Fruit fly (Drosophila melanogaster) whole organism, embryonic: ENCODE results near the gene CG8236.

Source experiments
- Adf1 ChIP-seq: fragments of 200-800 bp; sonication (Bioruptor generic); IDR thresholded peaks from 2 replicates; pipeline ENCODE4 v1.3.6; 2022; ENCODE audit warnings: missing biosample characterization, missing genetic modification characterization
- CG11696 ChIP-seq: fragments of 200-800 bp; sonication (Bioruptor generic); IDR thresholded peaks from 2 replicates; pipeline ENCODE4 v1.3.6; 2022; ENCODE audit warnings: missing biosample characterization, missing genetic modification characterization
- CG12391 ChIP-seq: fragments of 200-800 bp; sonication (Bioruptor generic); optimal IDR thresholded peaks from 3 replicates; lab custom pipeline; 2018; ENCODE audit warnings: missing biosample characterization, mild to moderate bottlenecking, missing genetic modification characterization, moderate library complexity
- CG15073 ChIP-seq: fragments of 200-800 bp; sonication (Bioruptor generic); optimal IDR thresholded peaks from 2 replicates; lab custom pipeline; 2016; ENCODE audit warnings: missing biosample characterization, missing genetic modification characterization
- CG15269 ChIP-seq: fragments of 200-800 bp; sonication (Bioruptor generic); optimal IDR thresholded peaks from 2 replicates; lab custom pipeline; 2018; ENCODE audit warnings: missing biosample characterization, mild to moderate bottlenecking, missing genetic modification characterization, moderate library complexity
- CG17186 ChIP-seq: fragments of 200-800 bp; sonication (Bioruptor generic); optimal IDR thresholded peaks from 3 replicates; lab custom pipeline; 2017; ENCODE audit warnings: missing biosample characterization, missing genetic modification reagents, missing genetic modification characterization
- CG1832 ChIP-seq: fragments of 200-800 bp; sonication (Bioruptor generic); optimal IDR thresholded peaks from 2 replicates; lab custom pipeline; 2017; ENCODE audit warnings: missing biosample characterization, mild to moderate bottlenecking, missing genetic modification characterization, inconsistent platforms
- CG2116 ChIP-seq: fragments of 200-800 bp; sonication (Bioruptor generic); optimal IDR thresholded peaks from 3 replicates; lab custom pipeline; 2018; ENCODE audit warnings: missing biosample characterization, mild to moderate bottlenecking, missing genetic modification characterization
- CG2712 ChIP-seq: fragments of 200-800 bp; optimal IDR thresholded peaks from 3 replicates; lab custom pipeline; 2019; ENCODE audit warnings: missing biosample characterization, mild to moderate bottlenecking, missing genetic modification characterization, moderate library complexity
- CG31441 ChIP-seq: fragments of 200-800 bp; sonication (Bioruptor generic); IDR thresholded peaks from 2 replicates; pipeline ENCODE4 v1.3.6; 2022; ENCODE audit warnings: missing biosample characterization, missing genetic modification characterization
- CG3163 ChIP-seq: fragments of 200-800 bp; sonication (Bioruptor generic); optimal IDR thresholded peaks from 3 replicates; lab custom pipeline; 2016; ENCODE audit warnings: missing biosample characterization, missing genetic modification characterization
- CG6175 ChIP-seq: fragments of 200-800 bp; sonication (Bioruptor generic); IDR thresholded peaks from 3 replicates; pipeline ENCODE4 v1.3.6; 2022; ENCODE audit warnings: missing biosample characterization, missing genetic modification characterization
- CG6791 ChIP-seq: fragments of 200-800 bp; sonication (Bioruptor generic); IDR thresholded peaks from 3 replicates; pipeline ENCODE4 v1.3.6; 2022; ENCODE audit warnings: missing biosample characterization, missing genetic modification characterization; ENCODE audit not compliant: partially characterized antibody
- CG6813 ChIP-seq: fragments of 200-800 bp; sonication (Bioruptor generic); optimal IDR thresholded peaks from 2 replicates; lab custom pipeline; 2017; ENCODE audit warnings: missing biosample characterization, missing genetic modification characterization, mild to moderate bottlenecking, moderate library complexity, missing genetic modification reagents
- CG7357 ChIP-seq: fragments of 200-800 bp; sonication (Bioruptor generic); IDR thresholded peaks from 3 replicates; pipeline ENCODE4 v1.3.6; 2022; ENCODE audit warnings: missing biosample characterization, missing genetic modification characterization
- CG7839 ChIP-seq: fragments of 200-800 bp; sonication (Bioruptor generic); optimal IDR thresholded peaks from 3 replicates; lab custom pipeline; 2018; ENCODE audit warnings: missing biosample characterization, mild to moderate bottlenecking, missing genetic modification characterization, moderate library complexity
- CG7963 ChIP-seq: fragments of 200-800 bp; sonication (Bioruptor generic); IDR thresholded peaks from 3 replicates; pipeline ENCODE4 v1.3.6; 2022; ENCODE audit warnings: missing biosample characterization, missing genetic modification characterization; ENCODE audit not compliant: partially characterized antibody
- CTCF ChIP-seq: fragments of 200-800 bp; sonication (Bioruptor generic); optimal IDR thresholded peaks from 2 replicates; lab custom pipeline; 2017; ENCODE audit warnings: missing biosample characterization, mild to moderate bottlenecking, missing genetic modification characterization, moderate library complexity
- Dref ChIP-seq: fragments of 200-800 bp; sonication (Bioruptor generic); IDR thresholded peaks from 2 replicates; pipeline ENCODE4 v1.3.6; 2022; ENCODE audit warnings: missing biosample characterization, missing genetic modification characterization
- Ets97D ChIP-seq: fragments of 200-800 bp; sonication (Bioruptor generic); optimal IDR thresholded peaks from 3 replicates; lab custom pipeline; 2016; ENCODE audit warnings: missing biosample characterization, missing genetic modification characterization
- HHEX ChIP-seq: fragments of 200-800 bp; sonication (Bioruptor generic); optimal IDR thresholded peaks from 3 replicates; lab custom pipeline; 2017; ENCODE audit warnings: missing biosample characterization, mild to moderate bottlenecking, missing genetic modification characterization, missing genetic modification reagents
- HmgD ChIP-seq: fragments of 200-800 bp; sonication (Bioruptor generic); optimal IDR thresholded peaks from 3 replicates; lab custom pipeline; 2016; ENCODE audit warnings: missing biosample characterization, missing genetic modification characterization
- MBD-R2 ChIP-seq: fragments of 200-800 bp; sonication (Bioruptor generic); IDR thresholded peaks from 2 replicates; pipeline ENCODE4 v1.3.6; 2022; ENCODE audit warnings: missing biosample characterization, missing genetic modification characterization
- Mrtf ChIP-seq: fragments of 200-800 bp; sonication (Bioruptor generic); IDR thresholded peaks from 3 replicates; pipeline ENCODE4 v1.3.6; 2022; ENCODE audit warnings: missing biosample characterization, missing genetic modification characterization
- Nf-YC ChIP-seq: fragments of 200-800 bp; optimal IDR thresholded peaks from 3 replicates; lab custom pipeline; 2019; ENCODE audit warnings: missing biosample characterization, mild to moderate bottlenecking, missing genetic modification characterization, moderate library complexity
- Oli ChIP-seq: fragments of 200-800 bp; sonication (Bioruptor generic); optimal IDR thresholded peaks from 2 replicates; lab custom pipeline; 2018; ENCODE audit warnings: missing biosample characterization, mild to moderate bottlenecking, missing genetic modification characterization, moderate library complexity
- Side ChIP-seq: fragments of 200-800 bp; sonication (Bioruptor generic); optimal IDR thresholded peaks from 2 replicates; lab custom pipeline; 2016; ENCODE audit warnings: missing biosample characterization, missing genetic modification characterization
- Sin3A ChIP-seq: fragments of >200 bp; optimal IDR thresholded peaks from 2 replicates; lab custom pipeline; 2018
- TFAM ChIP-seq: fragments of 200-800 bp; sonication (Bioruptor generic); optimal IDR thresholded peaks from 2 replicates; lab custom pipeline; 2017; ENCODE audit warnings: missing biosample characterization, missing genetic modification characterization, inconsistent platforms
- Trl ChIP-seq, 3 experiments: fragments of >200 bp in 2 of 3; fragments of 200-800 bp in 1 of 3; sonication (Bioruptor generic) in 1 of 3; optimal IDR thresholded peaks; 2 replicates in 1 of 3; 3 replicates in 2 of 3; lab custom pipeline; 2016 to 2017; ENCODE audit warnings: missing biosample characterization in 1 of 3, missing genetic modification characterization in 1 of 3
- ato ChIP-seq: fragments of 200-800 bp; sonication (Bioruptor generic); IDR thresholded peaks from 2 replicates; pipeline ENCODE4 v1.3.6; 2022; ENCODE audit warnings: missing biosample characterization, missing genetic modification characterization; ENCODE audit not compliant: partially characterized antibody
- bigmax ChIP-seq: fragments of 200-800 bp; sonication (Bioruptor generic); optimal IDR thresholded peaks from 2 replicates; lab custom pipeline; 2018; ENCODE audit warnings: missing biosample characterization, mild to moderate bottlenecking, missing genetic modification characterization
- bsh ChIP-seq, 2 experiments: fragments of 200-800 bp; sonication (Bioruptor generic); optimal IDR thresholded peaks; 2 replicates each; lab custom pipeline; 2017 to 2018; ENCODE audit warnings: mild to moderate bottlenecking in 2 of 2, missing biosample characterization in 2 of 2, missing genetic modification characterization in 2 of 2, moderate library complexity in 1 of 2
- cg ChIP-seq: fragments of 200-800 bp; sonication (Bioruptor generic); optimal IDR thresholded peaks from 3 replicates; lab custom pipeline; 2019; ENCODE audit warnings: missing biosample characterization, mild to moderate bottlenecking, missing genetic modification characterization, moderate library complexity
- dimm ChIP-seq: fragments of 200-800 bp; sonication (Bioruptor generic); IDR thresholded peaks from 2 replicates; pipeline ENCODE4 v1.3.6; 2022; ENCODE audit warnings: missing biosample characterization, missing genetic modification characterization
- dm ChIP-seq: fragments of 200-800 bp; sonication (Bioruptor generic); optimal IDR thresholded peaks from 3 replicates; lab custom pipeline; 2016; ENCODE audit warnings: missing biosample characterization, missing genetic modification characterization
- dmrt99B ChIP-seq: fragments of 200-800 bp; sonication (Bioruptor generic); optimal IDR thresholded peaks from 2 replicates; lab custom pipeline; 2018; ENCODE audit warnings: missing biosample characterization, mild to moderate bottlenecking, missing genetic modification characterization, moderate library complexity
- gsb-n ChIP-seq: fragments of 200-800 bp; sonication (Bioruptor generic); optimal IDR thresholded peaks from 3 replicates; lab custom pipeline; 2018; ENCODE audit warnings: missing biosample characterization, mild to moderate bottlenecking, missing genetic modification characterization
- mam ChIP-seq: fragments of 200-800 bp; sonication (Bioruptor generic); optimal IDR thresholded peaks from 3 replicates; lab custom pipeline; 2016; ENCODE audit warnings: missing biosample characterization, missing genetic modification characterization
- mld ChIP-seq: fragments of 200-800 bp; sonication (Bioruptor generic); IDR thresholded peaks from 3 replicates; pipeline ENCODE4 v1.3.6; 2022; ENCODE audit warnings: missing biosample characterization, missing genetic modification characterization; ENCODE audit not compliant: partially characterized antibody
- nau ChIP-seq: fragments of 200-800 bp; sonication (Bioruptor generic); optimal IDR thresholded peaks from 3 replicates; lab custom pipeline; 2017; ENCODE audit warnings: missing biosample characterization, mild to moderate bottlenecking, missing genetic modification characterization, missing genetic modification reagents
- scrt ChIP-seq: fragments of 200-800 bp; sonication (Bioruptor generic); optimal IDR thresholded peaks from 2 replicates; lab custom pipeline; 2018; ENCODE audit warnings: missing biosample characterization, mild to moderate bottlenecking, missing genetic modification characterization, moderate library complexity
- sens ChIP-seq: fragments of 200-800 bp; sonication (Bioruptor generic); peaks from one replicate; lab custom pipeline; 2016; ENCODE audit warnings: missing biosample characterization, missing genetic modification characterization
- sim ChIP-seq: fragments of 200-800 bp; sonication (Bioruptor generic); IDR thresholded peaks from 2 replicates; pipeline ENCODE4 v1.3.6; 2022; ENCODE audit warnings: missing biosample characterization, missing genetic modification characterization
- slbo ChIP-seq: fragments of 200-800 bp; sonication (Bioruptor generic); IDR thresholded peaks from 2 replicates; pipeline ENCODE4 v1.3.6; 2022; ENCODE audit warnings: missing biosample characterization, missing genetic modification characterization
- sr ChIP-seq: fragments of 200-800 bp; sonication (Bioruptor generic); IDR thresholded peaks from 3 replicates; pipeline ENCODE4 v1.3.6; 2022; ENCODE audit warnings: missing biosample characterization, missing genetic modification characterization
- tll ChIP-seq, 2 experiments: fragments of 200-800 bp in 1 of 2; fragments of >200 bp in 1 of 2; sonication (Bioruptor generic) in 1 of 2; optimal IDR thresholded peaks; 2 replicates each; lab custom pipeline; 2017 to 2019; ENCODE audit warnings: missing biosample characterization in 2 of 2, missing genetic modification characterization in 2 of 2, mild to moderate bottlenecking in 1 of 2, moderate library complexity in 1 of 2
- trh ChIP-seq: fragments of 200-800 bp; sonication (Bioruptor generic); optimal IDR thresholded peaks from 2 replicates; lab custom pipeline; 2016; ENCODE audit warnings: missing biosample characterization, missing genetic modification characterization
- ttk ChIP-seq: fragments of 200-800 bp; sonication (Bioruptor generic); IDR thresholded peaks from 2 replicates; pipeline ENCODE4 v2.1.2; 2022; ENCODE audit warnings: missing biosample characterization, missing genetic modification characterization
- tup ChIP-seq: fragments of 200-800 bp; sonication (Bioruptor generic); optimal IDR thresholded peaks from 2 replicates; lab custom pipeline; 2016; ENCODE audit warnings: missing biosample characterization, mild to moderate bottlenecking, missing genetic modification characterization, moderate library complexity
- usp ChIP-seq: fragments of >200 bp; optimal IDR thresholded peaks from 2 replicates; lab custom pipeline; 2017; ENCODE audit warnings: missing biosample characterization, missing genetic modification characterization
- vfl ChIP-seq: fragments of 200-800 bp; sonication (Bioruptor generic); optimal IDR thresholded peaks from 2 replicates; lab custom pipeline; 2016; ENCODE audit warnings: missing biosample characterization, missing genetic modification characterization

CG8236 gene

DNA sequence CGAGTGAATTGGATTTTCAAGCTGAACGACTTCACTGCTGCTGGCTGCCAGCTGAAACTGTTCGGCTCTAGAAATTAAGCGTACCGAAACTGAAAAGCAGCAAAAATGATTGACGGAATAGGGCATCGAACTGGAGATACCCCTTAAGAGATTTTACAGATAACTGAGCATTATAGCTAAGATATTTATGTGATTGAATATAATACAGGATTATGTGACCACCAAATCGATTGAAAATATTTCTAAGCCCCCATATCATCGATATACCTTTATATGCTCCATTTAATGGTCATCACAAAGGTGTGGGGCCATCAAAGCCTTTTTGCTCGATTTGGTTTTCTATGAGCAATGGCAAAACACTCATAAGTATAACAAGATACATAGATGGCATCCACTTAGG lies 15.6 kb downstream of the CG8236 start (continued):
- TF ChIP-seq CG11696 (0 out of 2 replicates have a peak, but pooled peaks have one; percentile 9), ttk (peak; percentile 27; the same call in 1 of the 2 replicates), Ets97D (no peak), sim (GFP tag; lab: Robert Waterston, UW) (no peak), cg (GFP tag; lab: Kevin White, UChicago) (no peak), CG7839 (no peak), Sin3A (no peak), CG7357 (GFP tag; lab: Robert Waterston, UW) (0 out of 3 replicates have a peak, but pooled peaks have one; percentile 44), dmrt99B (no peak), bigmax (GFP tag; lab: Kevin White, UChicago) (no peak), gsb-n (tag; lab: Kevin White, UChicago) (no peak), nau (GFP tag; lab: Kevin White, UChicago) (no peak), CG6813 (peak; percentile 17), usp (GFP tag; lab: Kevin White, UChicago) (no peak), CTCF (GFP tag; lab: Kevin White, UChicago) (no peak), dm (GFP tag; lab: Kevin White, UChicago) (peak; percentile 33), trh (GFP tag; lab: Kevin White, UChicago) (no peak), CG31441 (GFP tag; lab: Robert Waterston, UW) (no peak), scrt (no peak), sr (GFP tag; lab: Robert Waterston, UW) (no peak), ato (no peak), mld (GFP tag; lab: Robert Waterston, UW) (no peak), tll (GFP tag; optimal IDR thresholded peaks at IDR 0.05; lab: Kevin White, UChicago) (no peak), dimm (GFP tag; lab: Robert Waterston, UW) (no peak), MBD-R2 (GFP tag; lab: Robert Waterston, UW) (peak; percentile 25; the same call in 1 of the 2 replicates), Adf1 (GFP tag; lab: Robert Waterston, UW) (no peak), CG2712 (tag; lab: Kevin White, UChicago) (no peak), Nf-YC (no peak), CG6175 (GFP tag; lab: Robert Waterston, UW) (no peak), CG17186 (GFP tag; lab: Kevin White, UChicago) (no peak), CG12391 (no peak), CG7963 (GFP tag; lab: Robert Waterston, UW) (no peak), Oli (peak; percentile 59), CG6791 (no peak), sens (GFP tag; lab: Kevin White, UChicago) (peak; percentile 84), vfl (GFP tag; lab: Kevin White, UChicago) (no peak), TFAM (GFP tag; lab: Kevin White, UChicago) (no peak), Trl (optimal IDR thresholded peaks at IDR 0.05; lab: Kevin White, UChicago) (no peak), Trl (GFP tag; optimal IDR thresholded peaks at IDR 0.05; lab: Kevin White, UChicago) (peak; percentile 24), slbo (GFP tag; lab: Robert Waterston, UW) (peak; percentile 78), HmgD (no peak), tup (GFP tag; lab: Kevin White, UChicago) (no peak), CG2116 (GFP tag; lab: Kevin White, UChicago) (peak; percentile 15), HHEX (GFP tag; lab: Kevin White, UChicago) (no peak), CG15073 (GFP tag; lab: Kevin White, UChicago) (no peak), CG3163 (no peak), CG15269 (tag; lab: Kevin White, UChicago) (no peak), Side (GFP tag; lab: Kevin White, UChicago) (no peak), Mrtf (GFP tag; lab: Robert Waterston, UW) (peak; percentile 48; the same call in 1 of the 3 replicates), Dref (no peak), bsh (GFP tag; optimal IDR thresholded peaks at IDR 0.05; lab: Kevin White, UChicago) (no peak), mam (peak; percentile 52), CG1832 (GFP tag; lab: Kevin White, UChicago) (no peak)
